Worm (Caenorhabditis elegans) whole organism, L1 larva: ENCODE measurements around the gene H40L08.3.

Experiments used
- C04F5.9 ChIP-seq: sonication (generic microtip); optimal IDR thresholded peaks from 2 replicates; lab custom pipeline; 2016; ENCODE audit warnings: missing genetic modification characterization, missing compliant biosample characterization
- C16A3.4 ChIP-seq: fragments of 150-350 bp; optimal IDR thresholded peaks from 2 replicates; lab custom pipeline; 2014; ENCODE audit warnings: missing biosample characterization, missing genetic modification characterization
- C34B4.2 ChIP-seq: sonication (generic microtip); optimal IDR thresholded peaks from 2 replicates; lab custom pipeline; 2017; ENCODE audit warnings: mild to moderate bottlenecking, missing genetic modification characterization, missing compliant biosample characterization
- F16B12.6 ChIP-seq: fragments of 150-350 bp; optimal IDR thresholded peaks from 2 replicates; lab custom pipeline; 2014; ENCODE audit warnings: missing biosample characterization, missing genetic modification characterization
- aha-1 ChIP-seq: fragments of 150-350 bp; optimal IDR thresholded peaks from 2 replicates; lab custom pipeline; 2014; ENCODE audit warnings: missing biosample characterization, missing genetic modification characterization
- aly-2 ChIP-seq: fragments of 150-350 bp; optimal IDR thresholded peaks from 2 replicates; lab custom pipeline; 2014; ENCODE audit warnings: missing biosample characterization, missing genetic modification characterization
- blmp-1 ChIP-seq: fragments of 150-350 bp; optimal IDR thresholded peaks from 2 replicates; lab custom pipeline; 2014; ENCODE audit warnings: missing biosample characterization, missing genetic modification characterization
- ceh-82 ChIP-seq, 3 experiments: fragments of 150-350 bp in 1 of 3; sonication (generic microtip) in 2 of 3; optimal IDR thresholded peaks; 2 replicates each; lab custom pipeline; 2014 to 2017; ENCODE audit warnings: missing biosample characterization in 3 of 3, missing genetic modification characterization in 3 of 3
- ceh-88 ChIP-seq: fragments of 200-800 bp; sonication (Bioruptor generic); IDR thresholded peaks from 2 replicates; pipeline ENCODE4 v1.3.6; 2022; ENCODE audit warnings: missing genetic modification characterization, missing compliant biosample characterization
- ceh-90 ChIP-seq: sonication (generic microtip); optimal IDR thresholded peaks from 2 replicates; lab custom pipeline; 2016; ENCODE audit warnings: missing genetic modification characterization, missing compliant biosample characterization
- ces-1 ChIP-seq: fragments of 150-350 bp; optimal IDR thresholded peaks from 2 replicates; lab custom pipeline; 2014; ENCODE audit warnings: missing biosample characterization, missing genetic modification reagents, missing genetic modification characterization
- dpl-1 ChIP-seq, 3 experiments: fragments of 150-350 bp in 2 of 3; sonication (generic microtip) in 1 of 3; optimal IDR thresholded peaks; 2 replicates each; lab custom pipeline; 2014 to 2017; ENCODE audit warnings: missing biosample characterization in 3 of 3, missing genetic modification characterization in 3 of 3, missing genetic modification reagents in 3 of 3
- dsc-1 ChIP-seq: sonication (generic microtip); optimal IDR thresholded peaks from 2 replicates; lab custom pipeline; 2016; ENCODE audit warnings: mild to moderate bottlenecking, missing genetic modification characterization, missing compliant biosample characterization
- efl-1 ChIP-seq, 4 experiments: fragments of 150-350 bp; optimal IDR thresholded peaks in 3 of 4; peaks in 1 of 4; 1 replicate in 1 of 4; 2 replicates in 3 of 4; lab custom pipeline; 2014; ENCODE audit warnings: missing biosample characterization in 2 of 4, missing genetic modification characterization in 2 of 4, missing genetic modification reagents in 2 of 4
- egl-13 ChIP-seq: sonication (generic microtip); optimal IDR thresholded peaks from 2 replicates; lab custom pipeline; 2016; ENCODE audit warnings: missing genotype, missing genetic modification reagents, missing genetic modification characterization, missing compliant biosample characterization
- fkh-10 ChIP-seq: sonication (generic microtip); optimal IDR thresholded peaks from 2 replicates; lab custom pipeline; 2017; ENCODE audit warnings: missing biosample characterization, missing genetic modification reagents, missing genetic modification characterization
- fkh-4 ChIP-seq: sonication (generic microtip); optimal IDR thresholded peaks from 2 replicates; lab custom pipeline; 2016; ENCODE audit warnings: missing compliant biosample characterization, missing genetic modification characterization, borderline replicate concordance
- fkh-8 ChIP-seq: sonication (generic microtip); optimal IDR thresholded peaks from 2 replicates; lab custom pipeline; 2016; ENCODE audit warnings: mild to moderate bottlenecking, missing genetic modification characterization, missing compliant biosample characterization
- fos-1 ChIP-seq: fragments of 150-350 bp; optimal IDR thresholded peaks from 2 replicates; lab custom pipeline; 2014; ENCODE audit warnings: missing biosample characterization, missing genetic modification characterization
- grh-1 ChIP-seq: fragments of 200-800 bp; sonication (Bioruptor generic); IDR thresholded peaks from 2 replicates; pipeline ENCODE4 v1.3.6; 2022; ENCODE audit warnings: missing genetic modification reagents, missing genetic modification characterization, missing compliant biosample characterization
- irx-1 ChIP-seq: sonication (generic microtip); optimal IDR thresholded peaks from 2 replicates; lab custom pipeline; 2016; ENCODE audit warnings: missing genetic modification characterization, missing compliant biosample characterization
- isw-1 ChIP-seq: fragments of 200-800 bp; sonication (Bioruptor generic); IDR thresholded peaks from 2 replicates; pipeline ENCODE4 v1.3.6; 2022; ENCODE audit warnings: missing genetic modification characterization, missing compliant biosample characterization
- lin-13 ChIP-seq: fragments of 150-350 bp; optimal IDR thresholded peaks from 2 replicates; lab custom pipeline; 2014; ENCODE audit warnings: missing biosample characterization, missing genetic modification reagents, missing genetic modification characterization
- lin-15B ChIP-seq: fragments of 150-350 bp; sonication (generic microtip); optimal IDR thresholded peaks from 3 replicates; lab custom pipeline; 2014; ENCODE audit warnings: missing biosample characterization, missing genetic modification characterization
- lsy-2 ChIP-seq, 2 experiments: fragments of 150-350 bp; optimal IDR thresholded peaks; 2 replicates each; lab custom pipeline; 2014; ENCODE audit warnings: missing biosample characterization in 2 of 2, missing genetic modification characterization in 2 of 2
- mab-9 ChIP-seq: fragments of 200-800 bp; sonication (Bioruptor generic); IDR thresholded peaks from 2 replicates; pipeline ENCODE4 v1.3.6; 2022; ENCODE audit warnings: missing genetic modification reagents, missing genetic modification characterization, missing compliant biosample characterization
- nhr-11 ChIP-seq: fragments of 150-350 bp; optimal IDR thresholded peaks from 2 replicates; lab custom pipeline; 2014; ENCODE audit warnings: missing biosample characterization, missing genetic modification characterization
- nhr-19 ChIP-seq: fragments of 200-800 bp; sonication (Bioruptor generic); conservative IDR thresholded peaks from 2 replicates; pipeline ENCODE4 v1.3.6; 2022; ENCODE audit warnings: missing genetic modification characterization, missing compliant biosample characterization
- nhr-20 ChIP-seq: sonication (generic microtip); optimal IDR thresholded peaks from 2 replicates; lab custom pipeline; 2016; ENCODE audit warnings: mild to moderate bottlenecking, missing genetic modification characterization, missing compliant biosample characterization
- nhr-71 ChIP-seq: sonication (generic microtip); optimal IDR thresholded peaks from 2 replicates; lab custom pipeline; 2016; ENCODE audit warnings: mild to moderate bottlenecking, missing genetic modification characterization, moderate library complexity, missing compliant biosample characterization
- nhr-76 ChIP-seq: sonication (generic microtip); optimal IDR thresholded peaks from 2 replicates; lab custom pipeline; 2017; ENCODE audit warnings: missing biosample characterization, missing genetic modification characterization
- nhr-77 ChIP-seq: fragments of 150-350 bp; optimal IDR thresholded peaks from 2 replicates; lab custom pipeline; 2014; ENCODE audit warnings: missing biosample characterization, missing genetic modification characterization
- nhr-85 ChIP-seq: sonication (generic microtip); peaks from one replicate; lab custom pipeline; 2016; ENCODE audit warnings: missing genetic modification characterization, inconsistent platforms, missing compliant biosample characterization
- nhr-90 ChIP-seq: sonication (generic microtip); optimal IDR thresholded peaks from 2 replicates; lab custom pipeline; 2016; ENCODE audit warnings: mild to moderate bottlenecking, missing genetic modification characterization, missing compliant biosample characterization; ENCODE audit not compliant: poor library complexity
- pag-3 ChIP-seq: sonication (generic microtip); optimal IDR thresholded peaks from 2 replicates; lab custom pipeline; 2017; ENCODE audit warnings: missing genetic modification characterization, mild to moderate bottlenecking, missing compliant biosample characterization, antibody characterized with exemption, borderline replicate concordance; ENCODE audit not compliant: insufficient read depth
- pax-3 ChIP-seq: fragments of 200-800 bp; sonication (Bioruptor generic); optimal IDR thresholded peaks from 2 replicates; lab custom pipeline; 2018; ENCODE audit warnings: mild to moderate bottlenecking, missing genetic modification characterization, moderate library complexity, missing compliant biosample characterization
- rnt-1 ChIP-seq: sonication (generic microtip); optimal IDR thresholded peaks from 2 replicates; lab custom pipeline; 2016; ENCODE audit warnings: mild to moderate bottlenecking, missing genetic modification characterization, moderate library complexity, missing compliant biosample characterization
- snu-23 ChIP-seq: sonication (generic microtip); optimal IDR thresholded peaks from 2 replicates; lab custom pipeline; 2016; ENCODE audit warnings: missing genetic modification characterization, missing compliant biosample characterization
- sptf-1 ChIP-seq: fragments of 150-350 bp; optimal IDR thresholded peaks from 2 replicates; lab custom pipeline; 2014; ENCODE audit warnings: missing biosample characterization, missing genetic modification characterization
- sup-37 ChIP-seq: fragments of 200-800 bp; sonication (Bioruptor generic); optimal IDR thresholded peaks from 2 replicates; lab custom pipeline; 2018; ENCODE audit warnings: mild to moderate bottlenecking, missing genetic modification characterization, missing compliant biosample characterization
- tbx-2 ChIP-seq: sonication (generic microtip); optimal IDR thresholded peaks from 2 replicates; lab custom pipeline; 2016; ENCODE audit warnings: missing genetic modification characterization, missing compliant biosample characterization
- vab-15 ChIP-seq: sonication (generic microtip); optimal IDR thresholded peaks from 2 replicates; lab custom pipeline; 2017; ENCODE audit warnings: missing genotype, mild to moderate bottlenecking, missing genetic modification characterization, missing compliant biosample characterization
- zag-1 ChIP-seq: fragments of 150-350 bp; optimal IDR thresholded peaks from 2 replicates; lab custom pipeline; 2014; ENCODE audit warnings: missing biosample characterization, missing genetic modification characterization
- zip-4 ChIP-seq: fragments of 200-800 bp; sonication (Bioruptor generic); optimal IDR thresholded peaks from 2 replicates; lab custom pipeline; 2018; ENCODE audit warnings: mild to moderate bottlenecking, missing genetic modification characterization, moderate library complexity, missing compliant biosample characterization

The H40L08.3 gene

ce11 chrX:15077597-15078261, 1.8 kb upstream of the H40L08.3 start, which contains the start of the genes H40L08.8, H40L08.2 and H40L08.7 (continued):
- TF ChIP-seq sup-37 (GFP tag; lab: Kevin White, UChicago) (no peak), nhr-71 (tag; lab: Kevin White, UChicago) (peak; percentile 71), mab-9 (GFP tag; lab: Robert Waterston, UW) (no peak), isw-1 (GFP tag; lab: Robert Waterston, UW) (no peak), fos-1 (tag; lab: Kevin White, UChicago) (no peak), zag-1 (no peak), nhr-76 (tag; lab: Kevin White, UChicago) (no peak), zip-4 (GFP tag; lab: Kevin White, UChicago) (no peak), C04F5.9 (tag; lab: Kevin White, UChicago) (no peak), pag-3 (tag; lab: Kevin White, UChicago) (no peak), rnt-1 (tag; lab: Kevin White, UChicago) (no peak), egl-13 (tag; lab: Kevin White, UChicago) (no peak), nhr-85 (tag; lab: Kevin White, UChicago) (peak; percentile 90), ceh-90 (tag; lab: Kevin White, UChicago) (no peak), fkh-4 (tag; lab: Kevin White, UChicago) (no peak), C34B4.2 (tag; lab: Kevin White, UChicago) (no peak), aha-1 (tag; lab: Kevin White, UChicago) (no peak), nhr-90 (tag; lab: Kevin White, UChicago) (peak; percentile 58), nhr-20 (tag; lab: Kevin White, UChicago) (peak; percentile 82), dpl-1 (GFP tag; optimal IDR thresholded peaks at IDR 0.05; lab: Kevin White, UChicago) (no peak), blmp-1 (peak; percentile 53), vab-15 (no peak), ceh-82 (tag; optimal IDR thresholded peaks at IDR 0.05; lab: Kevin White, UChicago) (no peak), tbx-2 (peak; percentile 41), lin-15B (tag; lab: Kevin White, UChicago) (no peak), nhr-19 (GFP tag; lab: Robert Waterston, UW) (peak; percentile 48), aly-2 (tag; lab: Kevin White, UChicago) (no peak), lsy-2 (tag; optimal IDR thresholded peaks at IDR 0.05; lab: Kevin White, UChicago) (peak in 1 of 2 experiments; percentile 11), efl-1 (optimal IDR thresholded peaks at IDR 0.05; lab: Kevin White, UChicago) (no peak), efl-1 (GFP tag; optimal IDR thresholded peaks at IDR 0.05 in 1 of 2; lab: Kevin White, UChicago) (no peak), nhr-11 (tag; lab: Kevin White, UChicago) (no peak), lin-13 (GFP tag; lab: Kevin White, UChicago) (no peak), snu-23 (GFP tag; lab: Kevin White, UChicago) (peak; percentile 61), grh-1 (GFP tag; lab: Robert Waterston, UW) (peak; percentile 33; the same call in 1 of the 2 replicates), nhr-77 (tag; lab: Kevin White, UChicago) (no peak), pax-3 (tag; lab: Kevin White, UChicago) (no peak), C16A3.4 (tag; lab: Kevin White, UChicago) (no peak), fkh-10 (GFP tag; lab: Kevin White, UChicago) (no peak), ceh-88 (GFP tag; lab: Robert Waterston, UW) (no peak), dsc-1 (no peak), irx-1 (tag; lab: Kevin White, UChicago) (no peak), ces-1 (no peak), fkh-8 (tag; lab: Kevin White, UChicago) (no peak), F16B12.6 (tag; lab: Kevin White, UChicago) (no peak), sptf-1 (no peak)
